Fruit fly (Drosophila melanogaster): ENCODE data around the gene Ser.
A peak's percentile ranks its signal among the peaks of the same experiment; 100 is the strongest.

The Ser gene

DNA sequence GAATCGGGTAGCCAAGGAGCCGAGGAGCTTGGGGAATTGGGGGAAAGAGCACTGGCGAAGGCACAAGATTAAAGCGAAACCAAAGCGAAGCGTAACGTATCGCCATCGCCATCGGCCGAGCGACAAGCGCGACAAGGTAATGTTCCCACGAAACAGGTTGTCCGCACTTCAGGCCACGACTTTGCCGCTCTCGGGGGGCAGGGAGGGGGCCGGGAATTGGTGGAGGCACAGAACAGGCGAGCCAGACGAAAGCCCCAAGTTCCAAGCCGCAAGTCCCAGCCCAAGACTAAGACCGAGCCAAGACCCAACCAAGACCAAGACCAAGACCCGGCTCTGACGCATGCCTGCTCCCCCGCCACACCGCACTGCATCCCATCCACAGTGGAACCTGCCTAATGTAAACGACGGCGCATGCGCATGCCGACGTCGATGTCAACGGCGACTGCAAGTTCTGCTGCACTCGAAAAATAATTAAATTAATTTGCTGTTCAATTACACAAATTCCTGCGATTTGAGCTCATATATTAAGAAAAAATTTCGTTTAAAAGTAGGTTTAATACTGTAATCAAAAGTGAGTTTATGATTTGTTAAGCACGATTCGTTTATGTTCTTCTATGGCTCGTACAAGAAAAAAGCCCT, 8.0 kb downstream of the Ser start:
- peak; percentile 57 for TF ChIP-seq CG15710 (tag; optimal IDR thresholded peaks at IDR 0.05)
- TF ChIP-seq CG32121 (GFP tag; IDR thresholded peaks at IDR 0.05) = peak; percentile 29; the same call in 1 of the 2 replicates
- TF ChIP-seq fd96Ca (GFP tag; IDR thresholded peaks at IDR 0.05) = peak; percentile 67
- no peak for TF ChIP-seq D1 (tag; optimal IDR thresholded peaks at IDR 0.05)
- TF ChIP-seq CG8301 (tag; optimal IDR thresholded peaks at IDR 0.05) = peak; percentile 34
- TF ChIP-seq CG13204 (GFP tag; optimal IDR thresholded peaks at IDR 0.05) = peak; percentile 93
- TF ChIP-seq CG14655 (GFP tag; optimal IDR thresholded peaks at IDR 0.05) = peak; percentile 65
- peak; percentile 84 for TF ChIP-seq EcR (GFP tag; optimal IDR thresholded peaks at IDR 0.05)
- no peak for TF ChIP-seq gl (tag; optimal IDR thresholded peaks at IDR 0.05)
- TF ChIP-seq CG17806 (tag; optimal IDR thresholded peaks at IDR 0.05) = peak; percentile 55
- peak; percentile 61 for TF ChIP-seq Snoo (tag; optimal IDR thresholded peaks at IDR 0.05)
- TF ChIP-seq CG12605 (GFP tag; IDR thresholded peaks at IDR 0.05) = no peak
- TF ChIP-seq Pif1A (GFP tag; optimal IDR thresholded peaks at IDR 0.05) = peak; percentile 64
- TF ChIP-seq Ets98B (GFP tag; IDR thresholded peaks at IDR 0.05) = no peak
- TF ChIP-seq Pif1B (GFP tag; optimal IDR thresholded peaks at IDR 0.05) = peak; percentile 39
- TF ChIP-seq CG4496 (GFP tag; IDR thresholded peaks at IDR 0.05) = peak; percentile 66; the same call in 2 of the 3 replicates
- TF ChIP-seq CG9948 (tag; optimal IDR thresholded peaks at IDR 0.05) = peak; percentile 47
- no peak for TF ChIP-seq CG10348 (GFP tag; IDR thresholded peaks at IDR 0.05)
- peak; percentile 12 for TF ChIP-seq CG34367 (tag; optimal IDR thresholded peaks at IDR 0.05)
- TF ChIP-seq CG8159 (tag; optimal IDR thresholded peaks at IDR 0.05) = peak; percentile 56

DNA sequence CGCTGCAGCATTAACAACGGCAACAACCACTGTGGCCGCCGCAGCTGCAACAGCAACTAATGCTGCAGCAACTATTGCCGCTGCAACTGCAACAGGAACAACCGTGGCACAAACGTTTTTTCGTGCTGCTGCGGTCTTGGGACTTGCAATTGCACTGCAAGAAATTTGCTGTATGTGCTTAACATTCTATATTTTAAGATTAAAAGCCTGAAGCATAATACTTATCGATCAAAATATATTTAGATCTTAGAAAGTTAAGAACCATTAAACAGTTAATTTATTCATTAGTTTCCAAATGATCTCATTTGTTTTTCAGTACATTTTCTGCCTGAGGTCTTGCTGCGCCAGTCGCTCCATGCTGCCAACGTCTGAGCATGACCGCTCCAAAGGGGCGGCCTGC, 13.0 kb downstream of the Ser start:
- TF ChIP-seq CG15710 (tag; optimal IDR thresholded peaks at IDR 0.05) = no peak
- no peak for TF ChIP-seq D1 (tag; optimal IDR thresholded peaks at IDR 0.05)
- peak; percentile 23 for TF ChIP-seq CG17806 (tag; optimal IDR thresholded peaks at IDR 0.05)
- no peak for TF ChIP-seq gl (tag; optimal IDR thresholded peaks at IDR 0.05)
- TF ChIP-seq CG8159 (tag; optimal IDR thresholded peaks at IDR 0.05) = no peak
- TF ChIP-seq Pif1A (GFP tag; optimal IDR thresholded peaks at IDR 0.05) = peak; percentile 39
- TF ChIP-seq CG9948 (tag; optimal IDR thresholded peaks at IDR 0.05) = peak; percentile 22
- peak; percentile 50; the same call in 1 of the 2 replicates for TF ChIP-seq CG12605 (GFP tag; IDR thresholded peaks at IDR 0.05)
- TF ChIP-seq Snoo (tag; optimal IDR thresholded peaks at IDR 0.05) = no peak
- TF ChIP-seq CG14655 (GFP tag; optimal IDR thresholded peaks at IDR 0.05) = peak; percentile 83
- TF ChIP-seq CG10348 (GFP tag; IDR thresholded peaks at IDR 0.05) = no peak
- TF ChIP-seq CG34367 (tag; optimal IDR thresholded peaks at IDR 0.05) = no peak
- peak; percentile 83 for TF ChIP-seq CG8301 (tag; optimal IDR thresholded peaks at IDR 0.05)
- no peak for TF ChIP-seq EcR (GFP tag; optimal IDR thresholded peaks at IDR 0.05)
- peak; percentile 81 for TF ChIP-seq CG4496 (GFP tag; IDR thresholded peaks at IDR 0.05)
- no peak for TF ChIP-seq CG13204 (GFP tag; optimal IDR thresholded peaks at IDR 0.05)
- TF ChIP-seq fd96Ca (GFP tag; IDR thresholded peaks at IDR 0.05) = peak; percentile 72; the same call in 2 of the 3 replicates
- peak; percentile 71 for TF ChIP-seq CG32121 (GFP tag; IDR thresholded peaks at IDR 0.05)
- TF ChIP-seq rn (GFP tag; IDR thresholded peaks at IDR 0.05) = peak; percentile 27; the same call in 1 of the 2 replicates
- TF ChIP-seq Pif1B (GFP tag; optimal IDR thresholded peaks at IDR 0.05) = peak; percentile 49
- TF ChIP-seq Ets98B (GFP tag; IDR thresholded peaks at IDR 0.05) = peak; percentile 80

DNA sequence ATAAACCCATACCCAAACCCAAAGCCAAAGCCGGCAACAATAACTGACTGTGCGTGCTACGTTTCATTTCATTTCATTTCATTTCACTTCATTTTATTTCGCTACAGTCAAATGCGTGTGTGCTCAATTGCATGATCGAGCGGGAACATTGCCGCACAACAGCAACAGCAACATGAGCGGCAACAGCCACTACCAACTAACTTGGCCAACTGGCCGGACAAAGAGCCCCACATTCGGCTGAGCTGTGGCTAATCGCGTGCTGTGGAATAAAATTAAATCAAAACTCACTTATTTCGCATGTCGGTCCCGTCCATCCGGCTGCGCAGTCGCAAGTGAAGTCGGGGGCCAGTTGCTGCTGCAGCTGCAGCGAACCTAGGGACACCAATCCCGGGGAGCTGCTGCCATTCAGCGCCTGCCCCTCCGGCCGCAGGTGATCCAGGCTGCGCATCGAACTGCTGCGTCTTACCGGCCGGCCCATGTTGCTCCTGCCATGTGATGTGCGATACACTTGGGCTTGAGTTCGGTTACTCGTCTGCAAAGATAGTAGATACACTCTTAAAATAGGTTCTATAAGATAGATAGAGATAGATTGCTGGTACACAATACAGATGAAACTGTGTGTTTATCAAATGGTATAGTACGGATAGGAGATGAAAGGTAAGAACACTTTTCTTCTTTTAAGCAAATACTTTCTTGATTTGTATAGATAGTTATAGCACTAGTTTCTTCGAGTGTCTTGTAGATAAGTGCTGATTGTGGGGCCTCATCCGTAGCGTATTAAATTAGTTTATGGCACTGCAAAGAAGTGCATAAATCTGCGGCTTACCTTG, 15.3 kb downstream of the Ser start:
- TF ChIP-seq gl (tag; optimal IDR thresholded peaks at IDR 0.05) (peak; percentile 16), Pif1A (GFP tag; optimal IDR thresholded peaks at IDR 0.05) (peak; percentile 41), CG8301 (tag; optimal IDR thresholded peaks at IDR 0.05) (peak; percentile 63), CG10348 (GFP tag; IDR thresholded peaks at IDR 0.05) (no peak), CG14655 (GFP tag; optimal IDR thresholded peaks at IDR 0.05) (peak; percentile 74), EcR (GFP tag; optimal IDR thresholded peaks at IDR 0.05) (no peak), CG12605 (GFP tag; IDR thresholded peaks at IDR 0.05) (no peak), CG34367 (tag; optimal IDR thresholded peaks at IDR 0.05) (peak; percentile 36), rn (GFP tag; IDR thresholded peaks at IDR 0.05) (no peak), CG9948 (tag; optimal IDR thresholded peaks at IDR 0.05) (peak; percentile 66), fd96Ca (GFP tag; IDR thresholded peaks at IDR 0.05) (no peak), CG17806 (tag; optimal IDR thresholded peaks at IDR 0.05) (peak; percentile 75), D1 (tag; optimal IDR thresholded peaks at IDR 0.05) (no peak), CG8159 (tag; optimal IDR thresholded peaks at IDR 0.05) (peak; percentile 75), Ets98B (GFP tag; IDR thresholded peaks at IDR 0.05) (no peak), CG15710 (tag; optimal IDR thresholded peaks at IDR 0.05) (peak; percentile 66), Snoo (tag; optimal IDR thresholded peaks at IDR 0.05) (no peak), CG13204 (GFP tag; optimal IDR thresholded peaks at IDR 0.05) (peak; percentile 69), CG4496 (GFP tag; IDR thresholded peaks at IDR 0.05) (peak; percentile 45; the same call in 1 of the 3 replicates), Pif1B (GFP tag; optimal IDR thresholded peaks at IDR 0.05) (no peak), CG32121 (GFP tag; IDR thresholded peaks at IDR 0.05) (no peak)

DNA sequence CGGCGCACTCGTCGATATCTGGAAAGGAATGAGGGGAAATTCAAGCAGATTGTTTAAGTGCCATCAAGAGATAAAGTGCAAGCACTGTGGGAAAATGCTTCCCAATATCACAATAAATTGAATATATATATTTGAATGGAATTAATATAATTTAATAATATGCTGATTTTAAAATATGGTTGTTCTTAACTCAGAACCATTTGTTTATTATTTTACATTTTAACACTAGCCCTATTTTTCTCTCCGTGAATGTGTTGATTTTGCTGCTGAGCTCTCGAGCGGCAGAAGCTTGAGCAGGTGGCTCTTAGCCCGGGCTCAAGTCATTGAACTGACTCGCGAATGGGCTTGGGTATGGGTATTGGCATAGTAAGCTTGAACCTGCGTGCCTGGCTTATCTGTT, 16.5 kb downstream of the Ser start:
- TF ChIP-seq CG9948 (tag; optimal IDR thresholded peaks at IDR 0.05) (peak; percentile 55), CG4496 (GFP tag; IDR thresholded peaks at IDR 0.05) (0 out of 3 replicates have a peak, but pooled peaks have one; percentile 40), CG34367 (tag; optimal IDR thresholded peaks at IDR 0.05) (peak; percentile 63), D1 (tag; optimal IDR thresholded peaks at IDR 0.05) (no peak), Ets98B (GFP tag; IDR thresholded peaks at IDR 0.05) (no peak), CG15710 (tag; optimal IDR thresholded peaks at IDR 0.05) (peak; percentile 63), Pif1A (GFP tag; optimal IDR thresholded peaks at IDR 0.05) (no peak), rn (GFP tag; IDR thresholded peaks at IDR 0.05) (no peak), CG14655 (GFP tag; optimal IDR thresholded peaks at IDR 0.05) (peak; percentile 44), CG10348 (GFP tag; IDR thresholded peaks at IDR 0.05) (no peak), EcR (GFP tag; optimal IDR thresholded peaks at IDR 0.05) (peak; percentile 84), fd96Ca (GFP tag; IDR thresholded peaks at IDR 0.05) (no peak), Pif1B (GFP tag; optimal IDR thresholded peaks at IDR 0.05) (peak; percentile 13), CG13204 (GFP tag; optimal IDR thresholded peaks at IDR 0.05) (peak; percentile 40), CG8159 (tag; optimal IDR thresholded peaks at IDR 0.05) (peak; percentile 69), CG12605 (GFP tag; IDR thresholded peaks at IDR 0.05) (0 out of 2 replicates have a peak, but pooled peaks have one; percentile 28), Snoo (tag; optimal IDR thresholded peaks at IDR 0.05) (peak; percentile 2), gl (tag; optimal IDR thresholded peaks at IDR 0.05) (no peak), CG17806 (tag; optimal IDR thresholded peaks at IDR 0.05) (peak; percentile 55), CG32121 (GFP tag; IDR thresholded peaks at IDR 0.05) (no peak), CG8301 (tag; optimal IDR thresholded peaks at IDR 0.05) (peak; percentile 15)
